Worm (Caenorhabditis elegans) whole organism, late embryonic: ENCODE data around the gene cal-7.

Experiments
- F13H6.1 ChIP-seq: sonication (generic microtip); optimal IDR thresholded peaks from 2 replicates; lab custom pipeline; 2016; ENCODE audit warnings: missing genetic modification characterization, missing compliant biosample characterization
- ceh-14 ChIP-seq: sonication (generic microtip); optimal IDR thresholded peaks from 2 replicates; lab custom pipeline; 2016; ENCODE audit warnings: missing genotype, missing genetic modification characterization, missing compliant biosample characterization
- ceh-18 ChIP-seq: sonication (generic microtip); optimal IDR thresholded peaks from 2 replicates; lab custom pipeline; 2016; ENCODE audit warnings: missing genetic modification characterization, missing compliant biosample characterization
- ceh-30 ChIP-seq: fragments of 150-350 bp; optimal IDR thresholded peaks from 2 replicates; lab custom pipeline; 2014; ENCODE audit warnings: missing biosample characterization, missing genetic modification characterization
- ceh-31 ChIP-seq: sonication (generic microtip); optimal IDR thresholded peaks from 2 replicates; lab custom pipeline; 2016; ENCODE audit warnings: missing genetic modification characterization, missing compliant biosample characterization
- ceh-34 ChIP-seq: sonication (generic microtip); optimal IDR thresholded peaks from 2 replicates; lab custom pipeline; 2016; ENCODE audit warnings: mild to moderate bottlenecking, missing genetic modification characterization, missing compliant biosample characterization
- ceh-45 ChIP-seq: fragments of 200-800 bp; sonication (Bioruptor generic); IDR thresholded peaks from 2 replicates; pipeline ENCODE4 v1.3.6; 2022; ENCODE audit warnings: missing genetic modification reagents, missing genetic modification characterization, missing compliant biosample characterization
- ceh-48 ChIP-seq: sonication (generic microtip); optimal IDR thresholded peaks from 2 replicates; lab custom pipeline; 2016; ENCODE audit warnings: missing genetic modification characterization, inconsistent platforms, missing compliant biosample characterization
- ceh-6 ChIP-seq: fragments of 200-800 bp; sonication (Bioruptor generic); optimal IDR thresholded peaks from 2 replicates; lab custom pipeline; 2018; ENCODE audit warnings: mild to moderate bottlenecking, missing genetic modification characterization, missing compliant biosample characterization
- che-1 ChIP-seq: sonication (generic microtip); optimal IDR thresholded peaks from 2 replicates; lab custom pipeline; 2016; ENCODE audit warnings: mild to moderate bottlenecking, missing genetic modification characterization, missing compliant biosample characterization
- dve-1 ChIP-seq: sonication (generic microtip); optimal IDR thresholded peaks from 2 replicates; lab custom pipeline; 2017; ENCODE audit warnings: antibody characterized with exemption, mild to moderate bottlenecking, missing genetic modification characterization, missing compliant biosample characterization
- elt-2 ChIP-seq: sonication (generic microtip); optimal IDR thresholded peaks from 2 replicates; lab custom pipeline; 2016; ENCODE audit warnings: missing genetic modification reagents, missing genetic modification characterization, missing compliant biosample characterization
- elt-4 ChIP-seq: sonication (generic microtip); optimal IDR thresholded peaks from 2 replicates; lab custom pipeline; 2016; ENCODE audit warnings: missing genetic modification characterization, missing compliant biosample characterization
- ets-4 ChIP-seq: sonication (generic microtip); optimal IDR thresholded peaks from 2 replicates; lab custom pipeline; 2016; ENCODE audit warnings: missing genetic modification characterization, missing compliant biosample characterization
- gmeb-2 ChIP-seq: sonication (generic microtip); optimal IDR thresholded peaks from 2 replicates; lab custom pipeline; 2016; ENCODE audit warnings: missing genetic modification characterization, inconsistent platforms, missing compliant biosample characterization
- hlh-6 ChIP-seq: sonication (generic microtip); optimal IDR thresholded peaks from 2 replicates; lab custom pipeline; 2016; ENCODE audit warnings: missing genotype, missing genetic modification characterization, missing compliant biosample characterization
- hlh-8 ChIP-seq: sonication (generic microtip); optimal IDR thresholded peaks from 2 replicates; lab custom pipeline; 2016; ENCODE audit warnings: missing genotype, missing genetic modification characterization, missing compliant biosample characterization
- lim-6 ChIP-seq: sonication (generic microtip); optimal IDR thresholded peaks from 2 replicates; lab custom pipeline; 2016; ENCODE audit warnings: missing genetic modification characterization, missing compliant biosample characterization
- lin-11 ChIP-seq: fragments of 200-800 bp; sonication (Bioruptor generic); optimal IDR thresholded peaks from 2 replicates; lab custom pipeline; 2018; ENCODE audit warnings: mild to moderate bottlenecking, missing genetic modification characterization, missing compliant biosample characterization
- madf-2 ChIP-seq: sonication (generic microtip); optimal IDR thresholded peaks from 2 replicates; lab custom pipeline; 2017; ENCODE audit warnings: missing genetic modification characterization, missing compliant biosample characterization
- mec-3 ChIP-seq: sonication (generic microtip); optimal IDR thresholded peaks from 2 replicates; lab custom pipeline; 2016; ENCODE audit warnings: borderline replicate concordance, missing genetic modification characterization, missing compliant biosample characterization
- nfya-1 ChIP-seq: sonication (generic microtip); optimal IDR thresholded peaks from 2 replicates; lab custom pipeline; 2017; ENCODE audit warnings: missing genetic modification characterization, mild to moderate bottlenecking, missing compliant biosample characterization, antibody characterized with exemption, moderate library complexity
- nhr-11 ChIP-seq: fragments of 150-350 bp; optimal IDR thresholded peaks from 2 replicates; lab custom pipeline; 2014; ENCODE audit warnings: missing biosample characterization, missing genetic modification characterization
- npax-4 ChIP-seq: sonication (generic microtip); optimal IDR thresholded peaks from 2 replicates; lab custom pipeline; 2016; ENCODE audit warnings: missing genetic modification characterization, missing compliant biosample characterization
- pag-3 ChIP-seq: sonication (generic microtip); optimal IDR thresholded peaks from 2 replicates; lab custom pipeline; 2016; ENCODE audit warnings: missing compliant biosample characterization, missing genetic modification characterization, borderline replicate concordance
- pat-9 ChIP-seq: fragments of 200-800 bp; sonication (Bioruptor generic); optimal IDR thresholded peaks from 2 replicates; lab custom pipeline; 2018; ENCODE audit warnings: mild to moderate bottlenecking, missing genetic modification characterization, moderate library complexity, missing compliant biosample characterization
- pha-2 ChIP-seq: sonication (generic microtip); optimal IDR thresholded peaks from 2 replicates; lab custom pipeline; 2017; ENCODE audit warnings: mild to moderate bottlenecking, missing genetic modification characterization, missing compliant biosample characterization
- pros-1 ChIP-seq: fragments of 150-350 bp; optimal IDR thresholded peaks from 2 replicates; lab custom pipeline; 2014; ENCODE audit warnings: missing biosample characterization, missing genetic modification reagents, missing genetic modification characterization
- ref-2 ChIP-seq: sonication (generic microtip); optimal IDR thresholded peaks from 2 replicates; lab custom pipeline; 2016; ENCODE audit warnings: missing genetic modification characterization, missing compliant biosample characterization
- rnt-1 ChIP-seq: sonication (generic microtip); optimal IDR thresholded peaks from 2 replicates; lab custom pipeline; 2016; ENCODE audit warnings: missing genetic modification characterization, missing compliant biosample characterization
- sox-4 ChIP-seq: sonication (generic microtip); optimal IDR thresholded peaks from 2 replicates; lab custom pipeline; 2017; ENCODE audit warnings: mild to moderate bottlenecking, missing genetic modification characterization, inconsistent platforms, missing compliant biosample characterization
- tbx-2 ChIP-seq: sonication (generic microtip); optimal IDR thresholded peaks from 2 replicates; lab custom pipeline; 2016; ENCODE audit warnings: missing genetic modification characterization, missing compliant biosample characterization
- tbx-7 ChIP-seq: sonication (generic microtip); optimal IDR thresholded peaks from 2 replicates; lab custom pipeline; 2016; ENCODE audit warnings: missing genotype, missing genetic modification characterization, missing compliant biosample characterization
- ttx-3 ChIP-seq: sonication (generic microtip); optimal IDR thresholded peaks from 2 replicates; lab custom pipeline; 2016; ENCODE audit warnings: missing genetic modification reagents, missing genetic modification characterization, missing compliant biosample characterization
- unc-3 ChIP-seq, 2 experiments: fragments of 200-800 bp in 1 of 2; sonication (Bioruptor generic) in 1 of 2; sonication (generic microtip) in 1 of 2; conservative IDR thresholded peaks in 1 of 2; optimal IDR thresholded peaks in 1 of 2; 2 replicates each; pipeline versions ENCODE4 v1.3.6 to Lab custom; 2016 to 2022; ENCODE audit warnings: missing compliant biosample characterization in 2 of 2, missing genetic modification characterization in 2 of 2, missing genetic modification reagents in 1 of 2
- unc-42 ChIP-seq: sonication (generic microtip); optimal IDR thresholded peaks from 2 replicates; lab custom pipeline; 2016; ENCODE audit warnings: missing genotype, missing genetic modification characterization, missing compliant biosample characterization
- unc-55 ChIP-seq: sonication (generic microtip); optimal IDR thresholded peaks from 2 replicates; lab custom pipeline; 2017; ENCODE audit warnings: missing biosample characterization, missing genetic modification reagents, missing genetic modification characterization
- ztf-16 ChIP-seq: sonication (generic microtip); optimal IDR thresholded peaks from 2 replicates; lab custom pipeline; 2017; ENCODE audit warnings: missing genetic modification characterization, missing compliant biosample characterization

cal-7 gene

DNA sequence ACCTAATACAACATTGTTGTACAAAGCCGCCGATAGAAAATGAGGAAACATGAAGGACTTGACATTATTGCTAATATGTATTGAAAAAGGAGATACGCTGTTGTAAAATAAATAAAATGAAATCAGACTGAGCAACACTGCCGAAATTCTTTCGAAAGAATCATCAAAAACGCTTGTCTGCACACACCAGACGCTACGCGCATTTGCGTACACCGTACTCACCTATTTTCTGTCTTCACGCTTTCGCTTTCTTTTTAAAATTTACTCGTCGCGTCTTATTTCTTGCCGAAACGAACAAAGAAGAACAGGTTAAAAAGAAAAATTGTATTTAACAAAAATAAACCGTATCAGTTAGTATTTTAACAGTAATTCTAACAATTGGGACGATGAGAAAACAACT lies 43.2 kb upstream of the cal-7 start:
- TF ChIP-seq npax-4 (no peak), ceh-30 (peak; percentile 12), unc-55 (peak; percentile 33), pat-9 (tag; lab: Kevin White, UChicago) (no peak), nfya-1 (tag; lab: Kevin White, UChicago) (peak; percentile 40), ceh-14 (tag; lab: Kevin White, UChicago) (no peak)
- TF ChIP-seq, all 69 proteins: peak for 3

DNA sequence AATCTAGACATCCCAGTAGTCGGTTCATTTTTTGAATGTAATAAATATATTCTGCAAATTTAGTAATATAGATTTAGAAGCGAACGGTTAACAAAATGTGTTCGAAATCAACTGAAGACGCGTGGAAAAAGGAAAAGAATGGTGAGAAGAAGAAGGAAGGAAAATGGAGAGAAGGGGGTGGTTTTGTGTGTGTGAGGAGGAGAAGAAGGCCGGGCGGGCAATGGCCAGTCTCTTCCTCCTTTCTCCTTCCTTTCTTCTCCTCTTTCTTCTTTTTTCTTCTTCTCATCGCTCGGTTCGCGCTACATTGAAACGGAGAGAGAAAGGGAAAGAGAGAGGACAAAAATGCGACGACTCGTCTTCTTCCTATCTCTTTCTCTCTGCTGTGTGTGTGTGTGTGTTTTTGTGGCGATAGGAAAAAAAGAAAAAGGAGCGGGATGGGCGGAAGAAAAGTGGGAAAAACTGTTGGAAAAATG lies 41.8 kb upstream of the cal-7 start, which contains the start of gene ztf-9:
Gene ztf-9, minus strand, starts transcription at position 51 of the 473 bp plus-strand sequence.
- TF ChIP-seq F13H6.1 (tag; lab: Kevin White, UChicago) (peak; percentile 18), lin-11 (tag; lab: Kevin White, UChicago) (no peak), ceh-45 (no peak), hlh-8 (no peak), ets-4 (peak; percentile 11), ceh-48 (tag; lab: Kevin White, UChicago) (peak; percentile 11), elt-2 (peak; percentile 6), tbx-7 (tag; lab: Kevin White, UChicago) (no peak), ceh-14 (tag; lab: Kevin White, UChicago) (peak; percentile 32), unc-42 (peak; percentile 15), ceh-31 (tag; lab: Kevin White, UChicago) (peak; percentile 84), che-1 (tag; lab: Kevin White, UChicago) (peak; percentile 39), ceh-18 (tag; lab: Kevin White, UChicago) (peak; percentile 82), pros-1 (tag; lab: Kevin White, UChicago) (peak; percentile 83), sox-4 (tag; lab: Kevin White, UChicago) (peak; percentile 17), ref-2 (tag; lab: Kevin White, UChicago) (peak; percentile 22), mec-3 (tag; lab: Kevin White, UChicago) (no peak), dve-1 (tag; lab: Kevin White, UChicago) (no peak), ceh-34 (peak; percentile 53), tbx-2 (tag; lab: Kevin White, UChicago) (peak; percentile 80), nfya-1 (tag; lab: Kevin White, UChicago) (peak; percentile 84), rnt-1 (peak; percentile 21)

- no peak for TF ChIP-seq nhr-11 (tag; lab: Kevin White, UChicago)
- no peak for TF ChIP-seq pag-3 (tag; lab: Kevin White, UChicago)
- no peak for TF ChIP-seq ceh-6 (GFP tag; lab: Kevin White, UChicago)
- no peak for TF ChIP-seq hlh-6 (tag; lab: Kevin White, UChicago)
- no peak for TF ChIP-seq lim-6
- no peak for TF ChIP-seq ttx-3 (tag; lab: Kevin White, UChicago)
- TF ChIP-seq madf-2: no peak
- no peak for TF ChIP-seq elt-4 (tag; lab: Kevin White, UChicago)
- no peak for TF ChIP-seq gmeb-2 (tag; lab: Kevin White, UChicago)
- no peak for TF ChIP-seq ref-2 (tag; lab: Kevin White, UChicago)
- TF ChIP-seq pha-2: no peak
- TF ChIP-seq, all 69 proteins: peak for 0
These were observed 41.2 kb upstream of the cal-7 start, which contains the start of gene ZK287.7 for ce11 chrV:9692649-9693112. Gene ZK287.7, plus strand, starts transcription at chrV:9693062.

DNA sequence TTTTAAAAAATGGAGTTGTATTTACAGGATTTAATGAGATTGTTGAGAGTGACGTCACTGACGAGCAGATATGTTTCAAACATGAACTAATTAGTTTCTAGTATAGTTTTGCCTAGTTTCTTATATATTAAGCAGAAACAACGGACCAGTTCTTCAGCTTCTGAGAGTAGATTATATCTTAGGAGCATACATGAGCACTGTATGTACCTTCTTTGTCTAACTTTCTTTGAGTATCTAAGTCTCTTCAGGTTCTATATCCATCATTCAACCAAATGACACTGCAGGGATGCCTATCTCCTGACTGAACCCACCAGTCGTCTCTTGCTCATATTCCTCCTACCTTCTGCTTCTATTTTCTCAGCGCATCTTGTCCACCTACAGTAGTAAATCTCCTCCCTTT lies 37.2 kb upstream of the cal-7 start, which contains the start of gene her-1:
Gene her-1, plus strand, starts transcription at position 301 of the 400 bp plus-strand sequence.
- TF ChIP-seq hlh-8 (no peak), unc-55 (no peak), unc-3 (GFP tag; conservative IDR thresholded peaks at IDR 0.05; lab: Robert Waterston, UW) (no peak), unc-3 (tag; optimal IDR thresholded peaks at IDR 0.05; lab: Kevin White, UChicago) (no peak), ceh-31 (tag; lab: Kevin White, UChicago) (no peak), ceh-30 (no peak), ztf-16 (tag; lab: Kevin White, UChicago) (no peak), nhr-11 (tag; lab: Kevin White, UChicago) (no peak), unc-42 (no peak)
